Fruit fly (Drosophila melanogaster): ENCODE results near the gene MED1.

Gene MED1

DNA sequence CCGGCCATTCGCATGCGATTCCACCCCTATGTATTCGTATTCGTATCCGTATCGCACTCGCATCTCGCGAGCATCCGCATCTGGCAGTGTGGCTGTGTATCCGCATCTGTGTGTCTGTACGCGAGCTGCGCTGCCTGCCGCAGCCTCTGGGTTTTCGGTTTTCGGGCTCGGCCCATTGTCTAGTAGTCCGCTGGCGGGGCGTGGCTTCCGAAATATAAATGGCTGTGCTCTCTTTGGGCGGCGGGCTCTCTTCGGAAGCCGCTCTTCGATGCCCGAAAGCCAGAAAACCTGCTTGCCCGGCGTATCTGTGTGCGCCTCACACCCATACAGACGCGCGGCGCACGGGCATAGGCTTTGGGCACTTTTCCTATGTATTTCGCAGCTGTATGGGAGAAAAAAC is 35.9 kb downstream of the MED1 start (continued):
- peak; percentile 9 for TF ChIP-seq pros (GFP tag; optimal IDR thresholded peaks at IDR 0.05)
- TF ChIP-seq CG3163 (GFP tag; optimal IDR thresholded peaks at IDR 0.05): peak; percentile 98
- no peak for TF ChIP-seq CG3847 (GFP tag; IDR thresholded peaks at IDR 0.05)
- TF ChIP-seq CG34224 (GFP tag; IDR thresholded peaks at IDR 0.05; ENCODE audit: partially characterized antibody): peak; percentile 55; the same call in 1 of the 3 replicates
- TF ChIP-seq CG9932 (GFP tag; IDR thresholded peaks at IDR 0.05): no peak
- TF ChIP-seq PHDP (tag; optimal IDR thresholded peaks at IDR 0.05): no peak
- TF ChIP-seq nom (GFP tag; optimal IDR thresholded peaks at IDR 0.05): peak; percentile 4
- no peak for TF ChIP-seq CG33213 (GFP tag; optimal IDR thresholded peaks at IDR 0.05)
- peak; percentile 23 for TF ChIP-seq twi (tag; optimal IDR thresholded peaks at IDR 0.05)
- TF ChIP-seq fd102C (GFP tag; optimal IDR thresholded peaks at IDR 0.05): no peak
- TF ChIP-seq z (GFP tag; IDR thresholded peaks at IDR 0.05): 0 out of 3 replicates have a peak, but pooled peaks have one; percentile 6
- TF ChIP-seq grn (GFP tag; optimal IDR thresholded peaks at IDR 0.05): peak; percentile 7
- peak; percentile 41 to 86 for TF ChIP-seq Trl (optimal IDR thresholded peaks at IDR 0.05)
- TF ChIP-seq Trl (GFP tag; optimal IDR thresholded peaks at IDR 0.05): no peak
- no peak for TF ChIP-seq sens (GFP tag)
- TF ChIP-seq seq (GFP tag; IDR thresholded peaks at IDR 0.05): peak; percentile 85; the same call in 1 of the 2 replicates
- TF ChIP-seq CG10321 (GFP tag; IDR thresholded peaks at IDR 0.05): 0 out of 2 replicates have a peak, but pooled peaks have one; percentile 21
- peak; percentile 92 for TF ChIP-seq cg (GFP tag; optimal IDR thresholded peaks at IDR 0.05)
- 0 out of 4 replicates have a peak, but pooled peaks have one; percentile 33 for TF ChIP-seq Dll (GFP tag; IDR thresholded peaks at IDR 0.05; ENCODE audit: partially characterized antibody)
- TF ChIP-seq CG2199 (GFP tag; IDR thresholded peaks at IDR 0.05): 0 out of 3 replicates have a peak, but pooled peaks have one; percentile 28
- 0 out of 3 replicates have a peak, but pooled peaks have one; percentile 30 for TF ChIP-seq CG6791 (GFP tag; IDR thresholded peaks at IDR 0.05; ENCODE audit: partially characterized antibody)
- TF ChIP-seq pita (GFP tag; optimal IDR thresholded peaks at IDR 0.05): no peak
- TF ChIP-seq CG4707 (GFP tag; optimal IDR thresholded peaks at IDR 0.05): peak; percentile 15

DNA sequence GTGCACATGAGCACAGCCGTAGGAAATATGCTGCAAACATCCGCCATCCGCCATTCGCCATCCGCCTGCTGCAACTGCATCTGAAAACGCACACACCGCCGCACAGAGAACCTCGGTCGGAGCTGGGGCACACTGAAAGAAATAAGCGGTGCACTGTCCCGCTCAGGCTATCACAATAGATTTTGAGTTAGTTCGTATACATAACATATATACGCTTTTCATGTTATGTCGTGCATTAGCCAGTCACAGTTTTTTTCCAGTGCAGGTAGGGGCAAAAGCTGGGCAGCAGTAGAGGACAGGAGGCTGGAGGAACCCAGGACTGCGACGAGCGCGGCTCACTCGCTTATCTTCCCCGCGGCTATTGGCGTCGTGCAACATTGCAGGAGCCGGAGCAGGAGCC is 39.8 kb downstream of the MED1 start:
- TF ChIP-seq tgo (GFP tag; IDR thresholded peaks at IDR 0.05) (no peak), bowl (GFP tag; IDR thresholded peaks at IDR 0.05) (no peak), sens (GFP tag) (peak; percentile 74), Dref (GFP tag; IDR thresholded peaks at IDR 0.05) (no peak), CG34422 (GFP tag; IDR thresholded peaks at IDR 0.05) (0 out of 3 replicates have a peak, but pooled peaks have one; percentile 31), Ets65A (GFP tag) (peak; percentile 72), knrl (GFP tag; IDR thresholded peaks at IDR 0.05; ENCODE audit: partially characterized antibody) (0 out of 3 replicates have a peak, but pooled peaks have one; percentile 18), danr (GFP tag; IDR thresholded peaks at IDR 0.05) (no peak), prd (optimal IDR thresholded peaks at IDR 0.05) (no peak), prd (GFP tag; IDR thresholded peaks at IDR 0.05) (peak; percentile 44; the same call in 1 of the 3 replicates), gcm (GFP tag; optimal IDR thresholded peaks at IDR 0.05) (no peak), aop (GFP tag; IDR thresholded peaks at IDR 0.05) (no peak), ash1 (GFP tag; optimal IDR thresholded peaks at IDR 0.05) (no peak), CG11247 (GFP tag; IDR thresholded peaks at IDR 0.05) (0 out of 2 replicates have a peak, but pooled peaks have one; percentile 32), Spps (tag; optimal IDR thresholded peaks at IDR 0.05) (no peak), CG10209 (GFP tag; optimal IDR thresholded peaks at IDR 0.05) (no peak), zf30C (GFP tag; optimal IDR thresholded peaks at IDR 0.05) (peak; percentile 9)

DNA sequence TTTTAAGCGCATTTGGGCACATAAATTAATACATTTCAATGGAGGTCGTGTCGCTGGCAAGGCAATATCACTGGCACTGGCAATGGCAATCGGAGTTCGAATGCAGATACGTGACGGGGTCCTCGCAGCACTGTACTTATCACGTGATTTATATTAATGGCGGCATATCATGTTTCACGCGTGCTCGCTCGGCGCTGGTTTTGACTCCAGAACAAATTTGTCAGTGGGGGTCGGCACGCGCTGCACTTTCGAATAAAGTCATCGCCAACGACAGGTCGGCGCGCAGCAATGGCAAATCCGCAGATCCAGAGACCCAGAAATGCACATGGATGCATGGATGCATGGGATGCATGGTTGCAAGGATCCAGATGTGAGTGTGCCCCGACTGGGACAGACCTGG is 43.0 kb downstream of the MED1 start:
- no peak for TF ChIP-seq Ssrp (tag; optimal IDR thresholded peaks at IDR 0.05)
- 0 out of 3 replicates have a peak, but pooled peaks have one; percentile 49 for TF ChIP-seq CG7963 (GFP tag; IDR thresholded peaks at IDR 0.05; ENCODE audit: partially characterized antibody)
- TF ChIP-seq HLHmδ (GFP tag; optimal IDR thresholded peaks at IDR 0.05): peak; percentile 8
